Worm (Caenorhabditis elegans) whole organism, L4 larva: ENCODE data around the gene srj-6.

ENCODE experiments used
- F37D6.2 ChIP-seq: sonication (generic microtip); optimal IDR thresholded peaks from 2 replicates; lab custom pipeline; 2016; ENCODE audit warnings: mild to moderate bottlenecking, missing genetic modification characterization, missing compliant biosample characterization
- T26A8.4 ChIP-seq: fragments of 200-800 bp; sonication (Bioruptor generic); IDR thresholded peaks from 2 replicates; pipeline ENCODE4 v1.3.6; 2022; ENCODE audit warnings: missing genetic modification characterization, missing compliant biosample characterization
- aly-2 ChIP-seq: sonication (generic microtip); optimal IDR thresholded peaks from 2 replicates; lab custom pipeline; 2018; ENCODE audit warnings: missing biosample characterization, missing genetic modification characterization
- egl-27 ChIP-seq: sonication (generic microtip); optimal IDR thresholded peaks from 3 replicates; lab custom pipeline; 2017; ENCODE audit warnings: missing biosample characterization, missing genetic modification reagents, missing genetic modification characterization
- fos-1 ChIP-seq: fragments of 150-350 bp; optimal IDR thresholded peaks from 2 replicates; lab custom pipeline; 2014; ENCODE audit warnings: missing biosample characterization, missing genetic modification characterization
- lin-1 ChIP-seq: fragments of 200-800 bp; sonication (Bioruptor generic); IDR thresholded peaks from 2 replicates; pipeline ENCODE4 v1.3.6; 2022; ENCODE audit warnings: missing genetic modification reagents, missing genetic modification characterization, missing compliant biosample characterization
- lin-38 ChIP-seq: fragments of 200-800 bp; sonication (Bioruptor generic); IDR thresholded peaks from 2 replicates; pipeline ENCODE4 v1.3.6; 2022; ENCODE audit warnings: missing genetic modification reagents, missing genetic modification characterization, missing compliant biosample characterization
- lir-3 ChIP-seq: sonication (generic microtip); optimal IDR thresholded peaks from 2 replicates; lab custom pipeline; 2016; ENCODE audit warnings: mild to moderate bottlenecking, missing genetic modification characterization, missing compliant biosample characterization
- nhr-11 ChIP-seq: fragments of 150-350 bp; optimal IDR thresholded peaks from 2 replicates; lab custom pipeline; 2014; ENCODE audit warnings: missing biosample characterization, missing genetic modification characterization
- nhr-237 ChIP-seq: sonication (generic microtip); optimal IDR thresholded peaks from 2 replicates; lab custom pipeline; 2017; ENCODE audit warnings: missing biosample characterization, missing genetic modification characterization
- nhr-77 ChIP-seq: fragments of 150-350 bp; optimal IDR thresholded peaks from 2 replicates; lab custom pipeline; 2014; ENCODE audit warnings: missing biosample characterization, missing genetic modification characterization
- zag-1 ChIP-seq: fragments of 150-350 bp; optimal IDR thresholded peaks from 2 replicates; lab custom pipeline; 2014; ENCODE audit warnings: missing biosample characterization, missing genetic modification characterization
- ztf-11 ChIP-seq: fragments of 150-350 bp; optimal IDR thresholded peaks from 2 replicates; lab custom pipeline; 2014; ENCODE audit warnings: missing biosample characterization, missing genetic modification characterization

DNA sequence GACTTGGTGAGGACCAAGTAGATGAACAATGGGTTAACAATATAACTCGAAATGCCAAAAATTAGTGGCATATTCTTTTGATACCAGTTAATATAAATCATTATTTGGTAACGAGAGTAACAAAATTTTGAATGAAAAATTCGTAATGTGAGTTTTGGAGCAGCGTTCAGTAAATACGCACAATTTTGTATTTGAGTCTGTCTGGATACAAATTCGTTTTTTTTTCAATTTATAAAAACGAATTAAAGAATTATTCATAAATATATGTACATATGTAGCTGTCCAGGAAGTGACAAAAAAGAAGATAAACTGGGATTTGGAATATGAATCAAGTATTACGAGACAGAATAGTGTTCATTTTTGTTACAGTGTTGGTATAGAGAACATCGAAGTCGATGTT lies 1.4 kb downstream of the srj-6 start, which contains the start of gene srj-5:
- TF ChIP-seq aly-2 (tag; lab: Kevin White, UChicago), result no peak
- TF ChIP-seq ztf-11 (tag; lab: Kevin White, UChicago), result no peak
- TF ChIP-seq nhr-11, result no peak
- no peak for TF ChIP-seq T26A8.4 (GFP tag; lab: Robert Waterston, UW)
- TF ChIP-seq egl-27 (tag; lab: Kevin White, UChicago), result no peak
- no peak for TF ChIP-seq fos-1 (tag; lab: Kevin White, UChicago)
- TF ChIP-seq F37D6.2, result no peak
- no peak for TF ChIP-seq zag-1
- TF ChIP-seq nhr-237 (tag; lab: Kevin White, UChicago), result no peak
- TF ChIP-seq nhr-77 (tag; lab: Kevin White, UChicago), result no peak
- no peak for TF ChIP-seq lin-38 (GFP tag; lab: Robert Waterston, UW)
- no peak for TF ChIP-seq lir-3 (tag; lab: Kevin White, UChicago)
- TF ChIP-seq lin-1 (GFP tag; lab: Robert Waterston, UW), result no peak
